Fruit fly (Drosophila melanogaster): ENCODE results near the gene SdhD.

The SdhD gene

DNA sequence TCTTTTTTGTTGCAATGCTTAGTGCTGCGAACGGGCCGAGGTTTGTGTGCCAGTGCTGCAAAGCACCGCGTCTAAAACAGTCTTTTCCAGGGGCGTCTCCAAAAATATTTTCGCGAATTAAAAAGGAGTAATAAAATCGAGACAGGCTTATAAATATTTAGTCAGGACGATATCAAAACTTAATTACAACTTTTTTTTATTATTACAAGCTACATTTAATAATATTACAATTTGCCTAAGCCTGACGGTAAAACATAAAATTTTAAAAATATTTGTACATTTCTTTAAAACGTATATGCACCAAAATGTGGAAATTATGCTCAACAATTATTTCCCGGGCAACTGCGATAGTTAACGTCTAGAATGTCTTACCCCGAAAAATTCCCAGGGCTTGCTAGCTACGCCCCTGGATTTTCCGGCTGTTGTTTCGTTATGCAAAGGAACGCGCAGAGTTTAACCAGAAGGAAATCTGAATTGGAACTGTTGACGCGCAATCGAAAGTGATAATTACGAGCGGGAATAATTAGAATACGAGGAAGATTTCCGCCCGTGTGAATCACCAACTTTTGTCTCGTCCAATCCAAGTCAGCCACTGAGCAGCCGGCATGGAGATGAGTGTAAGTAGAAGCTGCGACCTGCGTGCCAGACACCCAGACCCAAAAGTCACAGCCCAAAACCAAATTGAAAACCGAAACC is 2.3 kb downstream of the SdhD start, which contains the start of the genes PTPMT1 and Hrd3 (continued):
- TF ChIP-seq Nf-YC (tag; optimal IDR thresholded peaks at IDR 0.05) (peak; percentile 93), CG18262 (tag; optimal IDR thresholded peaks at IDR 0.05) (peak; percentile 99), Kr (GFP tag; optimal IDR thresholded peaks at IDR 0.05) (peak; percentile 84), bbx (GFP tag; IDR thresholded peaks at IDR 0.05; ENCODE audit: partially characterized antibody) (peak; percentile 48; the same call in 1 of the 2 replicates), tap (tag; optimal IDR thresholded peaks at IDR 0.05) (peak; percentile 96), danr (GFP tag; IDR thresholded peaks at IDR 0.05) (peak; percentile 93), CG11085 (GFP tag; IDR thresholded peaks at IDR 0.05) (peak; percentile 93), Oli (tag; optimal IDR thresholded peaks at IDR 0.05) (peak; percentile 99), CG30403 (GFP tag; optimal IDR thresholded peaks at IDR 0.05) (peak; percentile 100), kah (GFP tag; optimal IDR thresholded peaks at IDR 0.05) (peak; percentile 93), CG3847 (GFP tag; IDR thresholded peaks at IDR 0.05) (peak; percentile 98), sima (GFP tag; optimal IDR thresholded peaks at IDR 0.05) (peak; percentile 91), CG30431 (GFP tag; optimal IDR thresholded peaks at IDR 0.05) (peak; percentile 98), Dp (GFP tag; optimal IDR thresholded peaks at IDR 0.05) (peak; percentile 36), crp (GFP tag; optimal IDR thresholded peaks at IDR 0.05) (peak; percentile 27 to 77), ab (GFP tag; optimal IDR thresholded peaks at IDR 0.05) (peak; percentile 95), NC2α (GFP tag; optimal IDR thresholded peaks at IDR 0.05) (peak; percentile 95), CG13296 (GFP tag; optimal IDR thresholded peaks at IDR 0.05) (peak; percentile 99), CG4730 (GFP tag; IDR thresholded peaks at IDR 0.05) (peak; percentile 94), CG9609 (GFP tag; optimal IDR thresholded peaks at IDR 0.05) (peak; percentile 96), pnt (GFP tag; optimal IDR thresholded peaks at IDR 0.05) (peak; percentile 98), CG2875 (GFP tag; optimal IDR thresholded peaks at IDR 0.05) (peak; percentile 97), CG34376 (GFP tag; optimal IDR thresholded peaks at IDR 0.05) (peak; percentile 99), CG9797 (GFP tag; optimal IDR thresholded peaks at IDR 0.05) (peak; percentile 55), HmgZ (tag; optimal IDR thresholded peaks at IDR 0.05) (peak; percentile 98), run (tag; optimal IDR thresholded peaks at IDR 0.05) (peak; percentile 95), caup (GFP tag; optimal IDR thresholded peaks at IDR 0.05; ENCODE audit: severe bottlenecking) (peak; percentile 98), CG4328 (GFP tag; optimal IDR thresholded peaks at IDR 0.05) (peak; percentile 99), Hey (tag; optimal IDR thresholded peaks at IDR 0.05) (peak; percentile 90), Hr51 (GFP tag; optimal IDR thresholded peaks at IDR 0.05) (peak; percentile 98 to 99), CG32772 (GFP tag; IDR thresholded peaks at IDR 0.05) (peak; percentile 95), vvl (GFP tag; IDR thresholded peaks at IDR 0.05) (peak; percentile 96), CG8281 (tag; optimal IDR thresholded peaks at IDR 0.05) (peak; percentile 93), gt (GFP tag; IDR thresholded peaks at IDR 0.05) (peak; percentile 92), dmrt99B (tag; optimal IDR thresholded peaks at IDR 0.05) (peak; percentile 99), fd96Cb (tag; optimal IDR thresholded peaks at IDR 0.05) (peak; percentile 99), CG1792 (GFP tag; optimal IDR thresholded peaks at IDR 0.05) (peak; percentile 94), CG9727 (GFP tag; optimal IDR thresholded peaks at IDR 0.05) (peak; percentile 100), Opbp (GFP tag; IDR thresholded peaks at IDR 0.05; ENCODE audit: partially characterized antibody) (no peak), Mad (GFP tag; optimal IDR thresholded peaks at IDR 0.05) (peak; percentile 98), CG13287 (GFP tag; IDR thresholded peaks at IDR 0.05; ENCODE audit: partially characterized antibody) (peak; percentile 24; the same call in 1 of the 2 replicates), zen2 (GFP tag; IDR thresholded peaks at IDR 0.05; ENCODE audit: partially characterized antibody) (no peak), HLH4C (GFP tag; IDR thresholded peaks at IDR 0.05; ENCODE audit: partially characterized antibody) (no peak), Dll (GFP tag; IDR thresholded peaks at IDR 0.05; ENCODE audit: partially characterized antibody) (0 out of 4 replicates have a peak, but pooled peaks have one; percentile 32), Tbp (GFP tag; optimal IDR thresholded peaks at IDR 0.05) (no peak), gsb (GFP tag; IDR thresholded peaks at IDR 0.05) (peak; percentile 94), CG2129 (GFP tag; IDR thresholded peaks at IDR 0.05; ENCODE audit: partially characterized antibody) (no peak), scrt (GFP tag; optimal IDR thresholded peaks at IDR 0.05) (peak; percentile 92)

Data from whole organism, embryonic.